Worm (Caenorhabditis elegans) whole organism, L2 larva: ENCODE data around the gene cks-1.

Experiments used
- R02D3.7 ChIP-seq: fragments of 150-350 bp; optimal IDR thresholded peaks from 2 replicates; lab custom pipeline; 2014; ENCODE audit warnings: missing biosample characterization, missing genetic modification characterization
- ZK546.5 ChIP-seq: sonication (generic microtip); optimal IDR thresholded peaks from 2 replicates; lab custom pipeline; 2017; ENCODE audit warnings: missing biosample characterization, missing genetic modification characterization
- elt-1 ChIP-seq: fragments of 150-350 bp; optimal IDR thresholded peaks from 2 replicates; lab custom pipeline; 2014; ENCODE audit warnings: missing biosample characterization, missing genetic modification characterization
- elt-3 ChIP-seq: sonication (generic microtip); optimal IDR thresholded peaks from 2 replicates; lab custom pipeline; 2017; ENCODE audit warnings: missing biosample characterization, missing genetic modification characterization
- lin-11 ChIP-seq: fragments of 150-350 bp; sonication (generic microtip); optimal IDR thresholded peaks from 2 replicates; lab custom pipeline; 2014; ENCODE audit warnings: missing biosample characterization, missing genetic modification characterization, inconsistent platforms, mixed read lengths
- lin-13 ChIP-seq: fragments of 150-350 bp; optimal IDR thresholded peaks from 2 replicates; lab custom pipeline; 2014; ENCODE audit warnings: missing biosample characterization, missing genetic modification reagents, missing genetic modification characterization
- lin-39 ChIP-seq: fragments of 150-350 bp; optimal IDR thresholded peaks from 2 replicates; lab custom pipeline; 2014; ENCODE audit warnings: missing biosample characterization, missing genetic modification reagents, missing genetic modification characterization
- mab-5 ChIP-seq: fragments of 150-350 bp; optimal IDR thresholded peaks from 2 replicates; lab custom pipeline; 2014; ENCODE audit warnings: missing biosample characterization, missing genetic modification characterization
- mdl-1 ChIP-seq, 2 experiments: fragments of 150-350 bp in 1 of 2; sonication (generic microtip) in 1 of 2; optimal IDR thresholded peaks; 2 replicates each; lab custom pipeline; 2017; ENCODE audit warnings: missing biosample characterization in 2 of 2, missing genetic modification characterization in 2 of 2
- sem-4 ChIP-seq: fragments of 150-350 bp; optimal IDR thresholded peaks from 2 replicates; lab custom pipeline; 2014; ENCODE audit warnings: missing biosample characterization, missing genetic modification reagents, missing genetic modification characterization
- zag-1 ChIP-seq: fragments of 150-350 bp; optimal IDR thresholded peaks from 2 replicates; lab custom pipeline; 2014; ENCODE audit warnings: missing biosample characterization, missing genetic modification characterization

DNA sequence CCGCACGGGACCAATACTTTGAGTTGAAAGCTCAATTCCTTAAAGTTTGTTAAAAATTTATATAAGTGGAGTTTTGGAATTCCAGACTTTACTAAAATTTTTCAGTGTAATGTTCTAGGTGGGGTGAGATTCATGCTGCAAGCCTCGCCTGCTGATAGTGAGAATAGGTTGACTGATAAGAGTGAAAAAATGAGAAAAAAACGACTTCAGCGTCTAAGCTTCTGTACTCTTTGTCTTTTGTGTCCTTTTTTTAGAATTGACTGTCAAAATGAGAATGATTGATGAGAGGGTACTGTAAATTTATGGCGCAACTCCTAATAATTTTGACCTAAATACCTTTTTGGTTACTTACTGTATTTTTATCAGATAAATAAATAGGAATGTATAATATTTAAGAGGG, 20.5 kb downstream of the cks-1 start:
- TF ChIP-seq lin-11 (tag; lab: Kevin White, UChicago) (no peak), lin-13 (no peak), elt-1 (tag; lab: Kevin White, UChicago) (no peak), lin-39 (tag; lab: Kevin White, UChicago) (no peak), mab-5 (tag; lab: Kevin White, UChicago) (no peak), ZK546.5 (tag; lab: Kevin White, UChicago) (no peak), zag-1 (tag; lab: Kevin White, UChicago) (no peak), elt-3 (tag; lab: Kevin White, UChicago) (no peak), R02D3.7 (tag; lab: Kevin White, UChicago) (no peak), mdl-1 (tag; optimal IDR thresholded peaks at IDR 0.05; lab: Kevin White, UChicago) (no peak), sem-4 (tag; lab: Kevin White, UChicago) (no peak)
